Worm (Caenorhabditis elegans) whole organism, L1 larva: ENCODE results near the gene dkc-1.

Experiments
- C34B4.2 ChIP-seq: sonication (generic microtip); optimal IDR thresholded peaks from 2 replicates; lab custom pipeline; 2017; ENCODE audit warnings: mild to moderate bottlenecking, missing genetic modification characterization, missing compliant biosample characterization
- F16B12.6 ChIP-seq: fragments of 150-350 bp; optimal IDR thresholded peaks from 2 replicates; lab custom pipeline; 2014; ENCODE audit warnings: missing biosample characterization, missing genetic modification characterization
- alr-1 ChIP-seq: fragments of 200-800 bp; sonication (Bioruptor generic); optimal IDR thresholded peaks from 2 replicates; lab custom pipeline; 2018; ENCODE audit warnings: borderline replicate concordance, mild to moderate bottlenecking, missing genetic modification characterization, missing compliant biosample characterization
- aly-2 ChIP-seq: fragments of 150-350 bp; optimal IDR thresholded peaks from 2 replicates; lab custom pipeline; 2014; ENCODE audit warnings: missing biosample characterization, missing genetic modification characterization
- ama-1 ChIP-seq: fragments of 150-350 bp; optimal IDR thresholded peaks from 2 replicates; lab custom pipeline; 2014
- blmp-1 ChIP-seq: fragments of 150-350 bp; optimal IDR thresholded peaks from 2 replicates; lab custom pipeline; 2014; ENCODE audit warnings: missing biosample characterization, missing genetic modification characterization
- ceh-63 ChIP-seq: fragments of 200-800 bp; sonication (Bioruptor generic); optimal IDR thresholded peaks from 2 replicates; lab custom pipeline; 2018; ENCODE audit warnings: mild to moderate bottlenecking, missing genetic modification characterization, missing compliant biosample characterization
- ceh-8 ChIP-seq: fragments of 200-800 bp; sonication (Bioruptor generic); optimal IDR thresholded peaks from 2 replicates; lab custom pipeline; 2018; ENCODE audit warnings: mild to moderate bottlenecking, missing genetic modification characterization, moderate library complexity, missing compliant biosample characterization
- ceh-82 ChIP-seq, 3 experiments: fragments of 150-350 bp in 1 of 3; sonication (generic microtip) in 2 of 3; optimal IDR thresholded peaks; 2 replicates each; lab custom pipeline; 2014 to 2017; ENCODE audit warnings: missing biosample characterization in 3 of 3, missing genetic modification characterization in 3 of 3
- ceh-88 ChIP-seq: fragments of 200-800 bp; sonication (Bioruptor generic); IDR thresholded peaks from 2 replicates; pipeline ENCODE4 v1.3.6; 2022; ENCODE audit warnings: missing genetic modification characterization, missing compliant biosample characterization
- ceh-90 ChIP-seq: sonication (generic microtip); optimal IDR thresholded peaks from 2 replicates; lab custom pipeline; 2016; ENCODE audit warnings: missing genetic modification characterization, missing compliant biosample characterization
- ces-1 ChIP-seq: fragments of 150-350 bp; optimal IDR thresholded peaks from 2 replicates; lab custom pipeline; 2014; ENCODE audit warnings: missing biosample characterization, missing genetic modification reagents, missing genetic modification characterization
- dpl-1 ChIP-seq, 3 experiments: fragments of 150-350 bp in 2 of 3; sonication (generic microtip) in 1 of 3; optimal IDR thresholded peaks; 2 replicates each; lab custom pipeline; 2014 to 2017; ENCODE audit warnings: missing biosample characterization in 3 of 3, missing genetic modification characterization in 3 of 3, missing genetic modification reagents in 3 of 3
- efl-1 ChIP-seq, 4 experiments: fragments of 150-350 bp; optimal IDR thresholded peaks in 3 of 4; peaks in 1 of 4; 1 replicate in 1 of 4; 2 replicates in 3 of 4; lab custom pipeline; 2014; ENCODE audit warnings: missing biosample characterization in 2 of 4, missing genetic modification characterization in 2 of 4, missing genetic modification reagents in 2 of 4
- efl-3 ChIP-seq: fragments of 200-800 bp; sonication (Bioruptor generic); optimal IDR thresholded peaks from 2 replicates; lab custom pipeline; 2018; ENCODE audit warnings: mild to moderate bottlenecking, missing genetic modification characterization, missing compliant biosample characterization
- egl-13 ChIP-seq: sonication (generic microtip); optimal IDR thresholded peaks from 2 replicates; lab custom pipeline; 2016; ENCODE audit warnings: missing genotype, missing genetic modification reagents, missing genetic modification characterization, missing compliant biosample characterization
- egl-27 ChIP-seq, 2 experiments: fragments of 150-350 bp in 1 of 2; sonication (generic microtip); optimal IDR thresholded peaks; 3 replicates each; lab custom pipeline; 2017 to 2018; ENCODE audit warnings: missing biosample characterization in 2 of 2, missing genetic modification characterization in 2 of 2, missing genetic modification reagents in 2 of 2
- elt-2 ChIP-seq: sonication (generic microtip); optimal IDR thresholded peaks from 2 replicates; lab custom pipeline; 2016; ENCODE audit warnings: missing genetic modification characterization, mild to moderate bottlenecking, inconsistent platforms, missing compliant biosample characterization, missing genetic modification reagents
- fkh-4 ChIP-seq: sonication (generic microtip); optimal IDR thresholded peaks from 2 replicates; lab custom pipeline; 2016; ENCODE audit warnings: missing compliant biosample characterization, missing genetic modification characterization, borderline replicate concordance
- fkh-8 ChIP-seq: sonication (generic microtip); optimal IDR thresholded peaks from 2 replicates; lab custom pipeline; 2016; ENCODE audit warnings: mild to moderate bottlenecking, missing genetic modification characterization, missing compliant biosample characterization
- fos-1 ChIP-seq: fragments of 150-350 bp; optimal IDR thresholded peaks from 2 replicates; lab custom pipeline; 2014; ENCODE audit warnings: missing biosample characterization, missing genetic modification characterization
- grh-1 ChIP-seq: fragments of 200-800 bp; sonication (Bioruptor generic); IDR thresholded peaks from 2 replicates; pipeline ENCODE4 v1.3.6; 2022; ENCODE audit warnings: missing genetic modification reagents, missing genetic modification characterization, missing compliant biosample characterization
- hlh-4 ChIP-seq: sonication (generic microtip); optimal IDR thresholded peaks from 2 replicates; lab custom pipeline; 2016; ENCODE audit warnings: mild to moderate bottlenecking, missing genetic modification characterization, missing compliant biosample characterization
- isw-1 ChIP-seq: fragments of 200-800 bp; sonication (Bioruptor generic); IDR thresholded peaks from 2 replicates; pipeline ENCODE4 v1.3.6; 2022; ENCODE audit warnings: missing genetic modification characterization, missing compliant biosample characterization
- lin-15B ChIP-seq: fragments of 150-350 bp; sonication (generic microtip); optimal IDR thresholded peaks from 3 replicates; lab custom pipeline; 2014; ENCODE audit warnings: missing biosample characterization, missing genetic modification characterization
- lin-35 ChIP-seq, 2 experiments: fragments of 150-350 bp; optimal IDR thresholded peaks; 2 replicates each; lab custom pipeline; 2014; ENCODE audit warnings: missing biosample characterization in 2 of 2, missing genetic modification characterization in 2 of 2, missing genetic modification reagents in 2 of 2
- lin-39 ChIP-seq: fragments of 150-350 bp; optimal IDR thresholded peaks from 2 replicates; lab custom pipeline; 2014; ENCODE audit warnings: missing biosample characterization, missing genetic modification reagents, missing genetic modification characterization
- lsy-2 ChIP-seq, 2 experiments: fragments of 150-350 bp; optimal IDR thresholded peaks; 2 replicates each; lab custom pipeline; 2014; ENCODE audit warnings: missing biosample characterization in 2 of 2, missing genetic modification characterization in 2 of 2
- mdl-1 ChIP-seq, 2 experiments: fragments of 150-350 bp; optimal IDR thresholded peaks; 2 replicates each; lab custom pipeline; 2014 to 2017; ENCODE audit warnings: missing biosample characterization in 2 of 2, missing genetic modification characterization in 2 of 2, inconsistent platforms in 1 of 2
- mef-2 ChIP-seq: fragments of 150-350 bp; optimal IDR thresholded peaks from 2 replicates; lab custom pipeline; 2014; ENCODE audit warnings: missing biosample characterization, missing genetic modification characterization
- mep-1 ChIP-seq: fragments of 150-350 bp; optimal IDR thresholded peaks from 2 replicates; lab custom pipeline; 2014; ENCODE audit warnings: missing biosample characterization, missing genetic modification characterization
- nhr-11 ChIP-seq: fragments of 150-350 bp; optimal IDR thresholded peaks from 2 replicates; lab custom pipeline; 2014; ENCODE audit warnings: missing biosample characterization, missing genetic modification characterization
- nhr-12 ChIP-seq: sonication (generic microtip); optimal IDR thresholded peaks from 2 replicates; lab custom pipeline; 2017; ENCODE audit warnings: missing biosample characterization, missing genetic modification characterization
- nhr-20 ChIP-seq: sonication (generic microtip); optimal IDR thresholded peaks from 2 replicates; lab custom pipeline; 2016; ENCODE audit warnings: mild to moderate bottlenecking, missing genetic modification characterization, missing compliant biosample characterization
- nhr-237 ChIP-seq: fragments of 150-350 bp; optimal IDR thresholded peaks from 2 replicates; lab custom pipeline; 2014; ENCODE audit warnings: missing biosample characterization, missing genetic modification characterization
- nhr-28 ChIP-seq: fragments of 150-350 bp; optimal IDR thresholded peaks from 2 replicates; lab custom pipeline; 2014; ENCODE audit warnings: missing biosample characterization, missing genetic modification characterization
- nhr-71 ChIP-seq: sonication (generic microtip); optimal IDR thresholded peaks from 2 replicates; lab custom pipeline; 2016; ENCODE audit warnings: mild to moderate bottlenecking, missing genetic modification characterization, moderate library complexity, missing compliant biosample characterization
- nhr-76 ChIP-seq: sonication (generic microtip); optimal IDR thresholded peaks from 2 replicates; lab custom pipeline; 2017; ENCODE audit warnings: missing biosample characterization, missing genetic modification characterization
- nhr-84 ChIP-seq: sonication (generic microtip); optimal IDR thresholded peaks from 2 replicates; lab custom pipeline; 2017; ENCODE audit warnings: missing biosample characterization, missing genetic modification characterization
- nhr-85 ChIP-seq: sonication (generic microtip); peaks from one replicate; lab custom pipeline; 2016; ENCODE audit warnings: missing genetic modification characterization, inconsistent platforms, missing compliant biosample characterization
- nhr-90 ChIP-seq: sonication (generic microtip); optimal IDR thresholded peaks from 2 replicates; lab custom pipeline; 2016; ENCODE audit warnings: mild to moderate bottlenecking, missing genetic modification characterization, missing compliant biosample characterization; ENCODE audit not compliant: poor library complexity
- pax-3 ChIP-seq: fragments of 200-800 bp; sonication (Bioruptor generic); optimal IDR thresholded peaks from 2 replicates; lab custom pipeline; 2018; ENCODE audit warnings: mild to moderate bottlenecking, missing genetic modification characterization, moderate library complexity, missing compliant biosample characterization
- pqm-1 ChIP-seq: sonication (generic microtip); optimal IDR thresholded peaks from 3 replicates; lab custom pipeline; 2017; ENCODE audit warnings: missing biosample characterization, missing genetic modification characterization
- snpc-4 ChIP-seq: fragments of 150-350 bp; optimal IDR thresholded peaks from 2 replicates; lab custom pipeline; 2014; ENCODE audit warnings: missing biosample characterization, missing genetic modification characterization
- snu-23 ChIP-seq: sonication (generic microtip); optimal IDR thresholded peaks from 2 replicates; lab custom pipeline; 2016; ENCODE audit warnings: missing genetic modification characterization, missing compliant biosample characterization
- swsn-7 ChIP-seq: sonication (generic microtip); optimal IDR thresholded peaks from 2 replicates; lab custom pipeline; 2016; ENCODE audit warnings: missing genetic modification characterization, missing compliant biosample characterization
- tbx-2 ChIP-seq: sonication (generic microtip); optimal IDR thresholded peaks from 2 replicates; lab custom pipeline; 2016; ENCODE audit warnings: missing genetic modification characterization, missing compliant biosample characterization
- tlp-1 ChIP-seq: fragments of 150-350 bp; optimal IDR thresholded peaks from 2 replicates; lab custom pipeline; 2014; ENCODE audit warnings: missing biosample characterization, missing genetic modification characterization
- unc-30 ChIP-seq: sonication (generic microtip); optimal IDR thresholded peaks from 2 replicates; lab custom pipeline; 2017; ENCODE audit warnings: missing biosample characterization, missing genetic modification characterization
- unc-98 ChIP-seq: fragments of 200-800 bp; sonication (Bioruptor generic); IDR thresholded peaks from 2 replicates; pipeline ENCODE4 v1.3.6; 2022; ENCODE audit warnings: missing genetic modification characterization, missing compliant biosample characterization
- vab-15 ChIP-seq: sonication (generic microtip); optimal IDR thresholded peaks from 2 replicates; lab custom pipeline; 2017; ENCODE audit warnings: missing genotype, mild to moderate bottlenecking, missing genetic modification characterization, missing compliant biosample characterization
- xbp-1 ChIP-seq: sonication (generic microtip); optimal IDR thresholded peaks from 2 replicates; lab custom pipeline; 2016; ENCODE audit warnings: missing genetic modification characterization, missing compliant biosample characterization
- zip-4 ChIP-seq: fragments of 200-800 bp; sonication (Bioruptor generic); optimal IDR thresholded peaks from 2 replicates; lab custom pipeline; 2018; ENCODE audit warnings: mild to moderate bottlenecking, missing genetic modification characterization, moderate library complexity, missing compliant biosample characterization

dkc-1 gene

DNA sequence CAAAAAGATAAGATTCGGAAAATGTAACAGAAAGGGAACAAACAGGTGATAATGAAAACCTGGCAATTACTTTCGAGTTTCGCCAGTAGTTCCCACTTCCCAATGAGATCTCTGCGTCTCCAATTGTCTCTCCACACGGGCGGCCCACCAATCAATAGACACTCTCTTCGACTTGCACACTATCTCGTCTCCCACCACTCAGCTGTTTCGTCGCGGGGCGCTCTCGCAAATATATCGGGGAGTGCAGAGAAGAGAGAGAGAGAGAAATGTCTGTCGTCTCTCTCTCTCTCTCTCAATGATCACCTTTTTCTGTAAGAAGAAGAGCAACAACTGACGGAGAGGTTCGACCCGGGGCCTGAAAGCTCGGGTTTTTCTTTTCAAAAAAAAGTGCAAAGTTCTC lies 28.1 kb upstream of the dkc-1 start (continued):
- TF ChIP-seq nhr-90 (tag; lab: Kevin White, UChicago) (peak; percentile 81), ama-1 (lab: Kevin White, UChicago) (no peak), vab-15 (no peak), efl-3 (GFP tag; lab: Kevin White, UChicago) (no peak), ceh-82 (tag; optimal IDR thresholded peaks at IDR 0.05; lab: Kevin White, UChicago) (peak; percentile 79 to 89 (median 83)), dpl-1 (GFP tag; optimal IDR thresholded peaks at IDR 0.05; lab: Kevin White, UChicago) (peak; percentile 61 to 63 (median 61)), hlh-4 (tag; lab: Kevin White, UChicago) (no peak), F16B12.6 (tag; lab: Kevin White, UChicago) (peak; percentile 11), lin-15B (tag; lab: Kevin White, UChicago) (peak; percentile 38), xbp-1 (tag; lab: Kevin White, UChicago) (peak; percentile 73), ceh-90 (tag; lab: Kevin White, UChicago) (no peak), fkh-4 (tag; lab: Kevin White, UChicago) (no peak), mef-2 (tag; lab: Kevin White, UChicago) (peak; percentile 5), nhr-237 (tag; lab: Kevin White, UChicago) (peak; percentile 55), aly-2 (tag; lab: Kevin White, UChicago) (no peak), efl-1 (optimal IDR thresholded peaks at IDR 0.05; lab: Kevin White, UChicago) (peak; percentile 76 to 87), efl-1 (GFP tag; optimal IDR thresholded peaks at IDR 0.05 in 1 of 2; lab: Kevin White, UChicago) (peak; percentile 70 to 94), elt-2 (tag; lab: Kevin White, UChicago) (peak; percentile 79), alr-1 (no peak), nhr-11 (peak; percentile 78), grh-1 (GFP tag; lab: Robert Waterston, UW) (peak; percentile 76), lin-35 (GFP tag; optimal IDR thresholded peaks at IDR 0.05; lab: Kevin White, UChicago) (peak; percentile 76 to 78), ceh-63 (GFP tag; lab: Kevin White, UChicago) (no peak), nhr-12 (tag; lab: Kevin White, UChicago) (no peak), lsy-2 (tag; optimal IDR thresholded peaks at IDR 0.05; lab: Kevin White, UChicago) (peak; percentile 82 to 85), fkh-8 (peak; percentile 88), nhr-76 (tag; lab: Kevin White, UChicago) (peak; percentile 50), ceh-8 (GFP tag; lab: Kevin White, UChicago) (peak; percentile 5), egl-13 (tag; lab: Kevin White, UChicago) (peak; percentile 33), pqm-1 (tag; lab: Kevin White, UChicago) (no peak), nhr-85 (tag; lab: Kevin White, UChicago) (peak; percentile 96), lin-39 (tag; lab: Kevin White, UChicago) (peak; percentile 70), mdl-1 (tag; optimal IDR thresholded peaks at IDR 0.05; lab: Kevin White, UChicago) (peak in 1 of 2 experiments; percentile 84), zip-4 (GFP tag; lab: Kevin White, UChicago) (peak; percentile 46), snpc-4 (tag; lab: Kevin White, UChicago) (peak; percentile 60), egl-27 (tag; optimal IDR thresholded peaks at IDR 0.05; lab: Kevin White, UChicago) (peak in 1 of 2 experiments; percentile 28), swsn-7 (tag; lab: Kevin White, UChicago) (peak; percentile 91), tbx-2 (peak; percentile 92), unc-30 (tag; lab: Kevin White, UChicago) (no peak), nhr-84 (tag; lab: Kevin White, UChicago) (no peak), isw-1 (peak; percentile 75), nhr-71 (tag; lab: Kevin White, UChicago) (peak; percentile 97), nhr-28 (tag; lab: Kevin White, UChicago) (no peak), mep-1 (tag; lab: Kevin White, UChicago) (peak; percentile 81), ces-1 (GFP tag; lab: Kevin White, UChicago) (no peak), nhr-20 (tag; lab: Kevin White, UChicago) (peak; percentile 95), ceh-88 (GFP tag; lab: Robert Waterston, UW) (no peak; the same call in 1 of the 2 replicates), blmp-1 (tag; lab: Kevin White, UChicago) (peak; percentile 60), tlp-1 (tag; lab: Kevin White, UChicago) (no peak), snu-23 (GFP tag; lab: Kevin White, UChicago) (peak; percentile 95), unc-98 (GFP tag; lab: Robert Waterston, UW) (peak; percentile 62; the same call in 1 of the 2 replicates), pax-3 (tag; lab: Kevin White, UChicago) (peak; percentile 75), C34B4.2 (peak; percentile 92), fos-1 (tag; lab: Kevin White, UChicago) (peak; percentile 76)
